Worm (Caenorhabditis elegans) whole organism, midembryonic: Measurements from ENCODE around the gene dsb-2.

Experiments used
- T22C8.4 ChIP-seq: fragments of 200-800 bp; sonication (Bioruptor generic); IDR thresholded peaks from 2 replicates; pipeline ENCODE4 v1.3.6; 2022; ENCODE audit warnings: missing genetic modification characterization, missing compliant biosample characterization
- cog-1 ChIP-seq: sonication (generic microtip); optimal IDR thresholded peaks from 2 replicates; lab custom pipeline; 2016; ENCODE audit warnings: missing genetic modification characterization, missing compliant biosample characterization
- flt-1 ChIP-seq: fragments of 200-800 bp; sonication (Bioruptor generic); IDR thresholded peaks from 2 replicates; pipeline ENCODE4 v1.3.6; 2022; ENCODE audit warnings: missing genetic modification characterization, missing compliant biosample characterization
- klf-2 ChIP-seq: fragments of 200-800 bp; sonication (Bioruptor generic); conservative IDR thresholded peaks from 2 replicates; pipeline ENCODE4 v1.3.6; 2022; ENCODE audit warnings: missing genetic modification reagents, missing genetic modification characterization, missing compliant biosample characterization
- med-1 ChIP-seq: sonication (generic microtip); optimal IDR thresholded peaks from 2 replicates; lab custom pipeline; 2017; ENCODE audit warnings: missing genetic modification characterization, mild to moderate bottlenecking, missing compliant biosample characterization, antibody characterized with exemption, missing genetic modification reagents; ENCODE audit not compliant: insufficient read depth
- ref-1 ChIP-seq: fragments of 200-800 bp; sonication (Bioruptor generic); conservative IDR thresholded peaks from 2 replicates; pipeline ENCODE4 v1.3.6; 2022; ENCODE audit warnings: missing genetic modification reagents, missing genetic modification characterization, missing compliant biosample characterization
- tab-1 ChIP-seq: fragments of 200-800 bp; sonication (Bioruptor generic); IDR thresholded peaks from 2 replicates; pipeline ENCODE4 v1.3.6; 2022; ENCODE audit warnings: missing genetic modification characterization, missing compliant biosample characterization
- ztf-23 ChIP-seq: fragments of 200-800 bp; sonication (Bioruptor generic); IDR thresholded peaks from 2 replicates; pipeline ENCODE4 v1.3.6; 2022; ENCODE audit warnings: missing genetic modification reagents, missing genetic modification characterization, missing compliant biosample characterization
- ztf-29 ChIP-seq: fragments of 200-800 bp; sonication (Bioruptor generic); IDR thresholded peaks from 2 replicates; pipeline ENCODE4 v1.3.6; 2022; ENCODE audit warnings: missing genetic modification reagents, missing genetic modification characterization, missing compliant biosample characterization

The dsb-2 gene

DNA sequence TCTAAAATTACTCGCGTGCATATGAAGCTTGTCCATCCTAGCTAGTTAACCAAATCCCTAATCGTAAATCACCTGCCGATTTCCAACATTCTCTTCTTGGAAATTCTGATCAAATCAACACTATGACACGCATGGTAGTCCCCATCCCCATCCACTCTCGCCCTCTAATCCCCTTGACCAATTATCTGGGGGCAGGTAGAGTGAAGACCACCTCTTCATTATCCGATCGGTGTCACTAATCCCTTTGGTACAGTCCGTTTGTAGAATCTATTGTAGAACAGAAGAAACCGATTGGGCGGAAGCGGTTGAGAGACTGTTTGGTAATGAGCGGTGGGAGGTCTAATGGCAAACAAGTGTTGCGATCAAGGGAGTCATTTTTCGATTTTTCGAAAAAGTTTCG, 26.2 kb downstream of the dsb-2 start:
- TF ChIP-seq flt-1 (GFP tag; lab: Robert Waterston, UW) (no peak), ztf-29 (GFP tag; lab: Robert Waterston, UW) (no peak), med-1 (GFP tag; lab: Kevin White, UChicago) (no peak), ref-1 (GFP tag; lab: Robert Waterston, UW) (no peak), tab-1 (GFP tag; lab: Robert Waterston, UW) (no peak), T22C8.4 (no peak), ztf-23 (GFP tag; lab: Robert Waterston, UW) (no peak), klf-2 (GFP tag; lab: Robert Waterston, UW) (no peak), cog-1 (tag; lab: Kevin White, UChicago) (no peak)

DNA sequence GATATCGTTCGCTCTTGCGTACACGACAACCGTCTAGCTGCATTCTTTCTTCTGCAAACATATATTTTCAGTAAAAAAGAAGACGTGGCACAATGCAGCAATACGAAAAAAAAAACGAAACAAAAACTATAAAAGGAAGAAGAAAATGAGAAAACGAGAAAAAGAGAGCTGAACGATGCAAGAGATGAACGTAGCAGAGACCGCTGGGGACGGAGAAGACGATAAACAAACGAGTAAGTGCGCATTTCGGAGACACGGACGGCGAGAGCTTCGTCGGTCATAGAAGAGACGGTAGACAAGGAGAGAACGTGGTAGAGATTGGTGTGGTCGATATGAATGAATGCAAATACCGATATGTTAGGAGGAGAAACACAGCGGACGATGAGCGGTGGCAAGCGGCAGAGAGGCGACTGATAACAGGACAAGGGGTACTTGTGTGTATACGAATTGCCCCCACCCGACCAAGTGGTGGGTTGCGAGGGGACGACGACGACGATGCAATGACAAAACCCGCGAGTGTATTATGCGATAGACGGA, 27.1 kb downstream of the dsb-2 start, which contains the start of gene K04B12.2:
Gene K04B12.2 (minus strand): TSS at position 51 of the 537 bp plus-strand sequence.
- TF ChIP-seq T22C8.4 (no peak), ref-1 (GFP tag; lab: Robert Waterston, UW) (no peak), ztf-23 (GFP tag; lab: Robert Waterston, UW) (no peak), cog-1 (tag; lab: Kevin White, UChicago) (peak; percentile 46), ztf-29 (GFP tag; lab: Robert Waterston, UW) (no peak), flt-1 (GFP tag; lab: Robert Waterston, UW) (0 out of 2 replicates have a peak, but pooled peaks have one; percentile 30), klf-2 (GFP tag; lab: Robert Waterston, UW) (no peak), tab-1 (GFP tag; lab: Robert Waterston, UW) (no peak), med-1 (GFP tag; lab: Kevin White, UChicago) (no peak)

DNA sequence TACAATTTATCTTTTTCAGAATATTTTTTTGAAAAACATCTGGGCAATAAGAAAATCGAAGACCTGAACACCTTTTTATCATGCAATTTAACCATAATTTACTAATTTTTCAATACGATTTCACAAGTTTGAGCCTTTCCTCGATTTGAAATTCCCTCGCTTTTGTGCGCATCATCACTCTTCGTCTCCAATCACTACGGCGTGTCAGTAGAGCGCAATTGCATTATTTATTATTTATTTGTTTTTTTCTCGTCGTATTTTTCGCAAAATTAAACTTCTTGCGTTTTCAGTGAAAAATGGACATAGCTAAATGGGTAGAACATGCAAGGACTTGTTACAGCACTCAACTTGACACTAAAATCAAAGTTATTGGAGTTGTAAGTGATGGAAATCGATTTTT, 30.2 kb downstream of the dsb-2 start, which contains the start of gene smg-8:
Gene smg-8 (plus strand): TSS at position 266 of the 400 bp plus-strand sequence.
- TF ChIP-seq cog-1 (tag; lab: Kevin White, UChicago) (peak; percentile 48), med-1 (GFP tag; lab: Kevin White, UChicago) (no peak), ztf-29 (GFP tag; lab: Robert Waterston, UW) (no peak), ref-1 (GFP tag; lab: Robert Waterston, UW) (no peak), T22C8.4 (no peak), flt-1 (GFP tag; lab: Robert Waterston, UW) (no peak), ztf-23 (GFP tag; lab: Robert Waterston, UW) (0 out of 2 replicates have a peak, but pooled peaks have one; percentile 49), tab-1 (GFP tag; lab: Robert Waterston, UW) (no peak)

ce11 chrII:14451934-14452333, 41.0 kb downstream of the dsb-2 start:
- no peak for TF ChIP-seq T22C8.4
- no peak for TF ChIP-seq med-1 (GFP tag; lab: Kevin White, UChicago)
- no peak for TF ChIP-seq flt-1 (GFP tag; lab: Robert Waterston, UW)
- TF ChIP-seq ztf-23 (GFP tag; lab: Robert Waterston, UW) = no peak
- no peak for TF ChIP-seq ztf-29 (GFP tag; lab: Robert Waterston, UW)
- TF ChIP-seq cog-1 (tag; lab: Kevin White, UChicago) = no peak
- TF ChIP-seq tab-1 (GFP tag; lab: Robert Waterston, UW) = no peak
- TF ChIP-seq ref-1 (GFP tag; lab: Robert Waterston, UW) = no peak
- TF ChIP-seq klf-2 (GFP tag; lab: Robert Waterston, UW) = no peak

- no peak for TF ChIP-seq tab-1 (GFP tag; lab: Robert Waterston, UW)
- TF ChIP-seq klf-2 (GFP tag; lab: Robert Waterston, UW) = no peak
Measured at ce11 chrII:14455332-14455731, 44.4 kb downstream of the dsb-2 start, which contains the start of gene dmsr-6. TSS of gene dmsr-6 (plus strand) at chrII:14455632.
